Fruit fly (Drosophila melanogaster): Measurements from ENCODE around the gene CG11034.
A peak's percentile ranks its signal among the peaks of the same experiment; 100 is the strongest.

The CG11034 gene

dm6 chr2L:5798629-5799028 is 6.6 kb upstream of the CG11034 start:
- TF ChIP-seq CG17801 (GFP tag; optimal IDR thresholded peaks at IDR 0.05; ENCODE audit: partially characterized antibody): no peak

DNA sequence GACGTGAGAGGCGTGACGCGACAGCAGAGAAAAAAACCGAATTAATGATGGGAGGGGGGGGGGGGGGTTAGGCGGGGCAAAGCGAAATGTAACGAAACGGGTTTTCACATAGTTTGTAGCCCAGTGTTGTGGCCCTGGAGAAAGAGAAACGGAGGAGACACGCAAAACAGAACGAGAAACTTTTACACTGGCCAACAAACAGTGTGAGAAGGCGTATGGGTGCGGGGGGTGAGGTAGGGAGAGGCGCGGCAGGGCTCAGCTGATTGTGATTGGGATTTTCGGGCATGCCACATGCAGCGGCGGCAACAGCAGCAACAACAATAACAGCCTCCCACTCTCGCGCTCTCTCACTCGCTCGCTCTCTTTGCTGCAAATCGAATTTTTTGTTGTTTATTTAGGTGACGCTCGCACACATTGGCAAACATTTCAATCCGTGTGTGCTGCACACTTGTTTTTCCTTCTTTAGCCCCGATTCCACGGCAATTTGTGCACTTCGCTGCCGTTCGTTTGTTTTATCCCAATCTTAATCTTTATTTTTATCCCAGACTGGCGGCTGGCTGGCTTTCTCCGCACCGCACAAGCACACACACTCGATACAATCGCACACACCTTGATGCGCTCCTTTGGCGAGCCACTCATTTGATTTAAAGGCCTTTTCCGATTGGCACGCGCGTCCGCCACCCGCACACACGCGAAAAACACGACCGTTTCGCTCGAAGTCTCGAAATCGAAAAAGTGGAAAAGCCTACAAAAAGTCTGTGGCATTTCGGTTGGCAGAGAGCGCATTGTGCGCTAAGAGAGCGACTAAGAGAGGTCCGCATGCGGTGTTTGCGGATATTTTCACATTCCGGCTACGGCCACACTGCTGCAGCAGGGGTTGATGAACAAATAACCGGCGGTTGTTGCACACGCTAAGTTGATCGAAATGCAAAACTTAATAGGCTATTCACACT is 5.5 kb upstream of the CG11034 start, which contains the start of gene CG9171:
TSS of gene CG9171 (minus strand) at position 819 of the 953 bp plus-strand sequence.
- TF ChIP-seq CG17801 (GFP tag; optimal IDR thresholded peaks at IDR 0.05; ENCODE audit: partially characterized antibody): peak; percentile 39

DNA sequence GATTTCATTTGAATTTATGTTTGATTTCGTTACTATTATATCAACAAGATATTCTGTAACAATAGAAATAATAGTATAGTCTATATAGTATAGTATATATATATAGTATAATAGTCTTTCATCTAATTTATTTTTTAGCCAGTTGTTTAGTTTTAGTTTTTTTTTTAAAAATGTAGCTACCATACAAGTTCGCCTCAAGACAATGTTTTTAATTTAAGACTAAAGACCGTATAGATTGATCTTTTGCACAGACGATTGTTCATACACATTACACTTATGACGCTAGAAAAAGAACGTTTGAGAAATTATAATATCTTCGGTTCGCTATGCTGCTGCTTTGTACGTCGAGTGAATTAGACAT is 4.8 kb upstream of the CG11034 start:
- no peak for TF ChIP-seq CG17801 (GFP tag; optimal IDR thresholded peaks at IDR 0.05; ENCODE audit: partially characterized antibody)

DNA sequence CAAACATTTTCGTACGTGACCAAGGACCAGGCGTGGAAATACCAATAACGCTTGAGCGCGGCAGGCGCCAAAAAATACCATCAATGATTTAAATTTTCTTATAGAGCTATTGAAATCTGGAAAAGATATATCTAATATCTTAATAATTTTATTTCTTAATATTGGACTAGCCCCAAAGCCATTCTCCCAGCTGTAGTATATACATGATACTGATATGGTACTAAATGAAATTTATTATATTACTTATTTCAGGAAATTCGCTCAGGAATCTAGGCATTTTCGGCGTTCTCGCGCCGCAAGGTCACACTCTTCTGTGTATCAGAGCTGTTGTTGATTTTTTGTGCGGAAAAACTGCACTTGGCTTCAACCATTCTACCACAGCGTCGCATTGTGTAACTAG is 3.3 kb upstream of the CG11034 start, which contains the start of the genes CG14005 and CG7239:
TSS of gene CG14005 (minus strand) at position 50 of the 400 bp plus-strand sequence.
TSS of gene CG7239 (plus strand) at position 295 of the 400 bp plus-strand sequence.
- no peak for TF ChIP-seq CG17801 (GFP tag; optimal IDR thresholded peaks at IDR 0.05; ENCODE audit: partially characterized antibody)

- TF ChIP-seq CG17801 (GFP tag; optimal IDR thresholded peaks at IDR 0.05; ENCODE audit: partially characterized antibody): no peak
Observed at dm6 chr2L:5804077-5804476, 1.1 kb upstream of the CG11034 start.

DNA sequence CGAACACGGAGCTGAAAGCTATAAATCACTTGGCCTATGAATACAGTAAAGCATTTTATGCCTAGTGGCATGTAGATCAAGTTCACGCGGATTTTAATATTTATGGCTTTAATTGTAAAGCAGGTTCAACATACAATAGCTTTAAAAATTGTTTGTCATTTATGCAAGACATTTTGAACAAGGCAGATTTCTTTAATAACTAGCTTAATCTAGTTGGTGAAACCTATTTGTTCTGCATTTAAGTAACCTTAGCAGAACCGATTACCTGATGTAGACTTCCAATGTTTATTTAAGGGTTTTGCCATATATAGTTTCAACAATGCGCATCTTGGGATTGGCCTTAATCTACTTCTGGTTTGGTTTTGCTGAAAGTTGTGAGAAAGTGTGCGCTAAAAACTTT is 6.1 kb downstream of the CG11034 start, which contains the start of gene CG43307:
TSS of gene CG43307 (plus strand) at position 301 of the 400 bp plus-strand sequence.
- TF ChIP-seq CG17801 (GFP tag; optimal IDR thresholded peaks at IDR 0.05; ENCODE audit: partially characterized antibody): no peak

dm6 chr2L:5818343-5818742 is 13.1 kb downstream of the CG11034 start, which contains the start of gene COX6CL:
Gene COX6CL (minus strand): TSS chr2L:5818443.
- no peak for TF ChIP-seq CG17801 (GFP tag; optimal IDR thresholded peaks at IDR 0.05; ENCODE audit: partially characterized antibody)

DNA sequence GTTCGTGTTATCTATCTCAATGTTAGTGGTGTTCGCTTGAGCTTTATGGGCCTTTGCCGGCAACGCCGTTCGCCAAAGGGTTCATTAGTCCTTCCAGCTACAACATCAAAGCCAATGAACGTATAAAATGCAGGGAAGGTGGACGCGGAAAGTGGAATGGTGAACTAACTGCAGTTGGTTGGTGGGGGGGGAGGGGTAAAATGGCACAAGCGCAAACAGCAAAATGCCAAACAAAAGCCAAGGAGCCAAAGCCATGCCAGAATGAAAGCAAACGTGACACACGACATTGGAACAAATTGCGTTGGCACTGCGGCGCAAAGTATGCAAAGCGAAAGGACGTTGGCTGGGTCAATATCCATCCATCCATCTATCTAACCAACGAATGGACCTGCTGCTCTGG is 15.7 kb downstream of the CG11034 start:
- TF ChIP-seq CG17801 (GFP tag; optimal IDR thresholded peaks at IDR 0.05; ENCODE audit: partially characterized antibody): no peak

DNA sequence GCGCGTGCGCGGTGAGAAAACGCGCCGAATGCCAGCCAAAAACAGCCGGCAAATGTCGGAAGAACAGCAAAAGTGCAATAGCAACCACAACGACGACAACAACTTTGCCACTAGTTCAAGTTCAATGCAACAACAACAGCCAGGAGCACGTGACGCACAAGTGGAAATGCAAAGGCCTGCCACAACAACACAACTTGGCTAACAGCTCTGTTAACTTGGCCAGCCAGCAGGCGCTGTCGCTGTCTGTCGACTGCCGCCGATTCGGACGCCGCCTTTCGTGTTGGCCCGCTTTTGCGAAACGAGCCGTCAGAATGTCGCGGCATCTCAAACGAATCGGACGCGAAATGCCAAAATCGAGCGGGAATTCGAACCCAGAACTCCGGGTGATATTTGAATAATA is 18.5 kb downstream of the CG11034 start, which contains the start of gene TrissinR:
TSS of gene TrissinR (plus strand) at position 301 of the 400 bp plus-strand sequence.
- TF ChIP-seq CG17801 (GFP tag; optimal IDR thresholded peaks at IDR 0.05; ENCODE audit: partially characterized antibody): no peak

DNA sequence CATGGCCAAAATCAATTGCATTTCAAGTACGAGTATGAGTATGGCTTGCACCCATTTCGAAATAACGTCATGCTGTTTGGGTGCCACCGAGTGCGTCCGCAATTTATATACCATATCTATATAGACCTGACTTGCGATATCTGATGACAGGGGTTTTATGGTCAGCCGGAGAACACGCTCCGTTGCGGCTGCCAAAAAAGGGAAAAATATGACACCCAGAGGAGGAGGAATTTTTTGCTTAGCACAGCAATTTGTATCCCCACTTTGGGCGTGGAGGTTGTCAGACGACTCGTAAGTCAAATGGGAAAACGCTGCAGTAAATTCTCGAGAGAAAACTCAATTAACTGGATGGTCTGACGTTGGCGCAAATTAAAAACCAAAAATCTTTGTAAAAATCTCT is 51.6 kb downstream of the CG11034 start:
- no peak for TF ChIP-seq CG17801 (GFP tag; optimal IDR thresholded peaks at IDR 0.05; ENCODE audit: partially characterized antibody)
